Fruit fly (Drosophila melanogaster) whole organism, embryonic: ENCODE data around the gene Cont.

Experiments used
- Adf1 ChIP-seq: fragments of 200-800 bp; sonication (Bioruptor generic); IDR thresholded peaks from 2 replicates; pipeline ENCODE4 v1.3.6; 2022; ENCODE audit warnings: missing biosample characterization, missing genetic modification characterization
- Asciz ChIP-seq: fragments of 200-800 bp; sonication (Bioruptor generic); optimal IDR thresholded peaks from 2 replicates; lab custom pipeline; 2017; ENCODE audit warnings: missing biosample characterization, mild to moderate bottlenecking, missing genetic modification characterization, missing genetic modification reagents
- CG10209 ChIP-seq: fragments of 200-800 bp; sonication (Bioruptor generic); optimal IDR thresholded peaks from 3 replicates; lab custom pipeline; 2017; ENCODE audit warnings: missing biosample characterization, mild to moderate bottlenecking, missing genetic modification characterization, missing genetic modification reagents
- CG12236 ChIP-seq: fragments of 200-800 bp; sonication (Bioruptor generic); optimal IDR thresholded peaks from 2 replicates; lab custom pipeline; 2016; ENCODE audit warnings: missing biosample characterization, missing genetic modification characterization
- CG13123 ChIP-seq: fragments of 200-800 bp; sonication (Bioruptor generic); optimal IDR thresholded peaks from 2 replicates; lab custom pipeline; 2016; ENCODE audit warnings: missing biosample characterization, missing genetic modification characterization
- CG14050 ChIP-seq: fragments of 200-800 bp; sonication (Bioruptor generic); IDR thresholded peaks from 3 replicates; pipeline ENCODE4 v1.3.6; 2022; ENCODE audit warnings: missing biosample characterization, missing genetic modification characterization
- CG14710 ChIP-seq: fragments of 200-800 bp; sonication (Bioruptor generic); optimal IDR thresholded peaks from 3 replicates; lab custom pipeline; 2019; ENCODE audit warnings: missing biosample characterization, mild to moderate bottlenecking, missing genetic modification characterization, moderate library complexity
- CG16863 ChIP-seq: fragments of 200-800 bp; sonication (Bioruptor generic); optimal IDR thresholded peaks from 3 replicates; lab custom pipeline; 2016; ENCODE audit warnings: missing biosample characterization, missing genetic modification characterization
- CG1792 ChIP-seq: fragments of 200-800 bp; sonication (Bioruptor generic); optimal IDR thresholded peaks from 2 replicates; lab custom pipeline; 2016; ENCODE audit warnings: missing biosample characterization, missing genetic modification characterization
- CG18599 ChIP-seq: fragments of 200-800 bp; sonication (Bioruptor generic); optimal IDR thresholded peaks from 3 replicates; lab custom pipeline; 2017; ENCODE audit warnings: missing biosample characterization, missing genetic modification characterization, mild to moderate bottlenecking, moderate library complexity, missing genetic modification reagents
- CG32532 ChIP-seq: fragments of 200-800 bp; sonication (Bioruptor generic); IDR thresholded peaks from 2 replicates; pipeline ENCODE4 v1.3.6; 2022; ENCODE audit warnings: missing biosample characterization, missing genetic modification characterization
- CG32767 ChIP-seq: fragments of 200-800 bp; sonication (Bioruptor generic); IDR thresholded peaks from 2 replicates; pipeline ENCODE4 v1.3.6; 2022; ENCODE audit warnings: missing biosample characterization, missing genetic modification characterization
- CG33557 ChIP-seq: fragments of 200-800 bp; sonication (Bioruptor generic); optimal IDR thresholded peaks from 2 replicates; lab custom pipeline; 2019; ENCODE audit warnings: missing biosample characterization, mild to moderate bottlenecking, missing genetic modification characterization, moderate library complexity
- CG4328 ChIP-seq: fragments of 200-800 bp; sonication (Bioruptor generic); optimal IDR thresholded peaks from 3 replicates; lab custom pipeline; 2017; ENCODE audit warnings: missing biosample characterization, missing genetic modification reagents, missing genetic modification characterization
- CG8359 ChIP-seq: fragments of 200-800 bp; sonication (Bioruptor generic); optimal IDR thresholded peaks from 2 replicates; lab custom pipeline; 2017; ENCODE audit warnings: missing biosample characterization, mild to moderate bottlenecking, missing genetic modification characterization, borderline replicate concordance
- CG9437 ChIP-seq: fragments of 200-800 bp; sonication (Bioruptor generic); optimal IDR thresholded peaks from 2 replicates; lab custom pipeline; 2018; ENCODE audit warnings: missing biosample characterization, mild to moderate bottlenecking, missing genetic modification characterization
- Chrac-16 ChIP-seq: fragments of 200-800 bp; sonication (Bioruptor generic); optimal IDR thresholded peaks from 3 replicates; lab custom pipeline; 2016; ENCODE audit warnings: missing biosample characterization, missing genetic modification characterization
- D19B ChIP-seq: fragments of 200-800 bp; sonication (Bioruptor generic); optimal IDR thresholded peaks from 2 replicates; lab custom pipeline; 2017; ENCODE audit warnings: missing biosample characterization, mild to moderate bottlenecking, missing genetic modification characterization
- Kr ChIP-seq: fragments of 200-800 bp; sonication (Bioruptor generic); optimal IDR thresholded peaks from 2 replicates; lab custom pipeline; 2017; ENCODE audit warnings: missing biosample characterization, mild to moderate bottlenecking, missing genetic modification characterization
- Med ChIP-seq: fragments of 200-800 bp; sonication (Bioruptor generic); peaks from one replicate; lab custom pipeline; 2016; ENCODE audit warnings: missing biosample characterization, missing genetic modification characterization, mild to moderate bottlenecking, inconsistent platforms, moderate library complexity
- Meics ChIP-seq: fragments of 200-800 bp; sonication (Bioruptor generic); optimal IDR thresholded peaks from 2 replicates; lab custom pipeline; 2017; ENCODE audit warnings: missing biosample characterization, mild to moderate bottlenecking, missing genetic modification characterization
- Mrtf ChIP-seq: fragments of 200-800 bp; sonication (Bioruptor generic); IDR thresholded peaks from 3 replicates; pipeline ENCODE4 v1.3.6; 2022; ENCODE audit warnings: missing biosample characterization, missing genetic modification characterization
- PHDP ChIP-seq: fragments of 200-800 bp; sonication (Bioruptor generic); optimal IDR thresholded peaks from 3 replicates; lab custom pipeline; 2018; ENCODE audit warnings: missing biosample characterization, mild to moderate bottlenecking, missing genetic modification characterization, moderate library complexity
- Sin3A ChIP-seq: fragments of >200 bp; optimal IDR thresholded peaks from 2 replicates; lab custom pipeline; 2018
- Sry-δ ChIP-seq: fragments of 200-800 bp; sonication (Bioruptor generic); optimal IDR thresholded peaks from 2 replicates; lab custom pipeline; 2016; ENCODE audit warnings: missing biosample characterization, missing genetic modification characterization
- Stat92E ChIP-seq, 3 experiments: fragments of >200 bp in 2 of 3; fragments of 200-800 bp in 1 of 3; sonication (Bioruptor generic) in 1 of 3; optimal IDR thresholded peaks; 2 replicates each; lab custom pipeline; 2017 to 2019; ENCODE audit warnings: missing biosample characterization in 3 of 3, missing genetic modification characterization in 3 of 3, mild to moderate bottlenecking in 1 of 3, moderate library complexity in 1 of 3
- Xbp1 ChIP-seq: fragments of 200-800 bp; sonication (Bioruptor generic); optimal IDR thresholded peaks from 3 replicates; lab custom pipeline; 2016; ENCODE audit warnings: missing biosample characterization, mild to moderate bottlenecking, missing genetic modification characterization
- cato ChIP-seq: fragments of 200-800 bp; sonication (Bioruptor generic); optimal IDR thresholded peaks from 2 replicates; lab custom pipeline; 2016; ENCODE audit warnings: missing biosample characterization, missing genetic modification characterization, borderline replicate concordance
- chinmo ChIP-seq: fragments of 200-800 bp; sonication (Bioruptor generic); IDR thresholded peaks from 4 replicates; pipeline ENCODE4 v1.3.6; 2022; ENCODE audit warnings: missing biosample characterization, missing genetic modification characterization; ENCODE audit not compliant: partially characterized antibody
- chm ChIP-seq: fragments of 200-800 bp; sonication (Bioruptor generic); IDR thresholded peaks from 2 replicates; pipeline ENCODE4 v1.3.6; 2022; ENCODE audit warnings: missing biosample characterization, missing genetic modification characterization
- croc ChIP-seq: fragments of 200-800 bp; sonication (Bioruptor generic); conservative IDR thresholded peaks from 3 replicates; pipeline ENCODE4 v1.3.6; 2022; ENCODE audit warnings: missing biosample characterization, missing genetic modification characterization
- dati ChIP-seq: fragments of 200-800 bp; sonication (Bioruptor generic); IDR thresholded peaks from 2 replicates; pipeline ENCODE4 v1.3.6; 2022; ENCODE audit warnings: missing biosample characterization, missing genetic modification characterization
- esg ChIP-seq: fragments of 200-800 bp; sonication (Bioruptor generic); conservative IDR thresholded peaks from 2 replicates; pipeline ENCODE4 v1.3.6; 2022; ENCODE audit warnings: missing biosample characterization, missing genetic modification characterization
- eyg ChIP-seq: fragments of 200-800 bp; sonication (Bioruptor generic); optimal IDR thresholded peaks from 3 replicates; lab custom pipeline; 2016; ENCODE audit warnings: missing biosample characterization, missing genetic modification characterization
- gem ChIP-seq: fragments of 200-800 bp; sonication (Bioruptor generic); optimal IDR thresholded peaks from 2 replicates; lab custom pipeline; 2019; ENCODE audit warnings: missing biosample characterization, mild to moderate bottlenecking, missing genetic modification characterization, moderate library complexity
- gro ChIP-seq: fragments of 200-800 bp; sonication (Bioruptor generic); optimal IDR thresholded peaks from 2 replicates; lab custom pipeline; 2016; ENCODE audit warnings: missing biosample characterization, missing genetic modification characterization
- her ChIP-seq: fragments of 200-800 bp; sonication (Bioruptor generic); optimal IDR thresholded peaks from 2 replicates; lab custom pipeline; 2016; ENCODE audit warnings: missing biosample characterization, missing genetic modification characterization
- ind ChIP-seq: fragments of 200-800 bp; sonication (Bioruptor generic); optimal IDR thresholded peaks from 3 replicates; lab custom pipeline; 2016; ENCODE audit warnings: missing biosample characterization, missing genetic modification characterization
- lilli ChIP-seq: fragments of 200-800 bp; sonication (Bioruptor generic); optimal IDR thresholded peaks from 3 replicates; lab custom pipeline; 2016; ENCODE audit warnings: missing biosample characterization, missing genetic modification characterization
- nerfin-1 ChIP-seq: fragments of 200-800 bp; sonication (Bioruptor generic); optimal IDR thresholded peaks from 3 replicates; lab custom pipeline; 2019; ENCODE audit warnings: missing biosample characterization, mild to moderate bottlenecking, missing genetic modification characterization, moderate library complexity
- pb ChIP-seq: fragments of 200-800 bp; sonication (Bioruptor generic); optimal IDR thresholded peaks from 3 replicates; lab custom pipeline; 2016; ENCODE audit warnings: missing biosample characterization, missing genetic modification characterization
- pita ChIP-seq: fragments of 200-800 bp; sonication (Bioruptor generic); optimal IDR thresholded peaks from 2 replicates; lab custom pipeline; 2017; ENCODE audit warnings: missing biosample characterization, mild to moderate bottlenecking, missing genetic modification characterization
- prd ChIP-seq, 3 experiments: fragments of >200 bp in 2 of 3; fragments of 200-800 bp in 1 of 3; sonication (Bioruptor generic) in 1 of 3; optimal IDR thresholded peaks in 2 of 3; IDR thresholded peaks in 1 of 3; 2 replicates in 2 of 3; 3 replicates in 1 of 3; pipeline versions ENCODE4 v1.3.6 to Lab custom; 2017 to 2022; ENCODE audit warnings: missing biosample characterization in 1 of 3, missing genetic modification characterization in 1 of 3
- sc ChIP-seq, 3 experiments: fragments of >200 bp in 2 of 3; fragments of 200-800 bp in 1 of 3; sonication (Bioruptor generic) in 1 of 3; optimal IDR thresholded peaks; 2 replicates in 2 of 3; 3 replicates in 1 of 3; lab custom pipeline; 2017; ENCODE audit warnings: mild to moderate bottlenecking in 1 of 3, missing biosample characterization in 1 of 3, missing genetic modification characterization in 1 of 3, missing genetic modification reagents in 1 of 3
- so ChIP-seq: fragments of 200-800 bp; sonication (Bioruptor generic); IDR thresholded peaks from 3 replicates; pipeline ENCODE4 v1.3.6; 2022; ENCODE audit warnings: missing biosample characterization, missing genetic modification characterization
- unpg ChIP-seq: fragments of 200-800 bp; sonication (Bioruptor generic); optimal IDR thresholded peaks from 3 replicates; lab custom pipeline; 2018; ENCODE audit warnings: missing biosample characterization, mild to moderate bottlenecking, missing genetic modification characterization, moderate library complexity
- usp ChIP-seq: fragments of >200 bp; optimal IDR thresholded peaks from 2 replicates; lab custom pipeline; 2017; ENCODE audit warnings: missing biosample characterization, missing genetic modification characterization
- yki ChIP-seq: fragments of >200 bp; optimal IDR thresholded peaks from 3 replicates; lab custom pipeline; 2018

Gene Cont

dm6 chr3R:4433441-4434077, 52.5 kb downstream of the Cont start, which contains the start of the genes eIF3a and CG1074 (continued):
- TF ChIP-seq PHDP (peak; percentile 49), sc (optimal IDR thresholded peaks at IDR 0.05; lab: Kevin White, UChicago) (no peak), sc (GFP tag; optimal IDR thresholded peaks at IDR 0.05; lab: Kevin White, UChicago) (no peak), CG13123 (GFP tag; lab: Kevin White, UChicago) (peak; percentile 16), gro (GFP tag; lab: Kevin White, UChicago) (peak; percentile 75), D19B (no peak), CG32532 (GFP tag; lab: Robert Waterston, UW) (peak; percentile 80), CG33557 (GFP tag; lab: Kevin White, UChicago) (peak; percentile 56), Med (peak; percentile 97), ind (GFP tag; lab: Kevin White, UChicago) (peak; percentile 16), CG9437 (GFP tag; lab: Kevin White, UChicago) (peak; percentile 53), Meics (GFP tag; lab: Kevin White, UChicago) (peak; percentile 76), CG18599 (GFP tag; lab: Kevin White, UChicago) (no peak), CG12236 (GFP tag; lab: Kevin White, UChicago) (peak; percentile 5), cato (GFP tag; lab: Kevin White, UChicago) (no peak), CG16863 (GFP tag; lab: Kevin White, UChicago) (peak; percentile 32), dati (no peak), croc (GFP tag; lab: Robert Waterston, UW) (peak; percentile 23; the same call in 1 of the 3 replicates), Sry-δ (GFP tag; lab: Kevin White, UChicago) (peak; percentile 91), her (GFP tag; lab: Kevin White, UChicago) (peak; percentile 66), chm (GFP tag; lab: Robert Waterston, UW) (peak; percentile 83), CG4328 (GFP tag; lab: Kevin White, UChicago) (peak; percentile 51), chinmo (peak; percentile 97), Kr (GFP tag; lab: Kevin White, UChicago) (no peak), pb (GFP tag; lab: Kevin White, UChicago) (peak; percentile 56), CG14050 (GFP tag; lab: Robert Waterston, UW) (0 out of 3 replicates have a peak, but pooled peaks have one; percentile 34), Xbp1 (peak; percentile 65), CG1792 (GFP tag; lab: Kevin White, UChicago) (peak; percentile 69), CG8359 (GFP tag; lab: Kevin White, UChicago) (no peak), usp (no peak), so (GFP tag; lab: Robert Waterston, UW) (peak; percentile 25; the same call in 1 of the 3 replicates), nerfin-1 (peak; percentile 75), esg (GFP tag; lab: Robert Waterston, UW) (no peak), Mrtf (GFP tag; lab: Robert Waterston, UW) (no peak; the same call in 2 of the 3 replicates), yki (lab: Kevin White, UChicago) (no peak), Stat92E (GFP tag; optimal IDR thresholded peaks at IDR 0.05; lab: Kevin White, UChicago) (peak in 1 of 3 experiments; percentile 56), lilli (peak; percentile 79), Sin3A (peak; percentile 86), eyg (GFP tag; lab: Kevin White, UChicago) (peak; percentile 45), CG14710 (peak; percentile 80), CG32767 (peak; percentile 62; the same call in 1 of the 2 replicates), Adf1 (GFP tag; lab: Robert Waterston, UW) (peak; percentile 52), Chrac-16 (GFP tag; lab: Kevin White, UChicago) (peak; percentile 27), pita (no peak), unpg (GFP tag; lab: Kevin White, UChicago) (no peak), CG10209 (peak; percentile 29), Asciz (GFP tag; lab: Kevin White, UChicago) (no peak), gem (no peak), prd (optimal IDR thresholded peaks at IDR 0.05; lab: Kevin White, UChicago) (no peak), prd (GFP tag; IDR thresholded peaks at IDR 0.05; lab: Robert Waterston, UW) (peak; percentile 41; the same call in 2 of the 3 replicates)
